Fruit fly (Drosophila melanogaster) whole organism, pupa: ENCODE measurements around the gene Prosalpha6T.
A peak's percentile ranks its signal among the peaks of the same experiment; 100 is the strongest.

ENCODE experiments used
- CG15710 ChIP-seq: fragments of 200-800 bp; sonication (Bioruptor generic); optimal IDR thresholded peaks from 2 replicates; lab custom pipeline; 2018; ENCODE audit warnings: missing biosample characterization, mild to moderate bottlenecking, missing genetic modification characterization, moderate library complexity
- CG8159 ChIP-seq: fragments of 200-800 bp; sonication (Bioruptor generic); optimal IDR thresholded peaks from 3 replicates; lab custom pipeline; 2018; ENCODE audit warnings: missing biosample characterization, mild to moderate bottlenecking, missing genetic modification characterization, moderate library complexity
- rn ChIP-seq: fragments of 200-800 bp; sonication (Bioruptor generic); IDR thresholded peaks from 2 replicates; pipeline ENCODE4 v1.3.6; 2022; ENCODE audit warnings: missing biosample characterization, missing genetic modification characterization

dm6 chr2L:13251167-13251566 is 19.3 kb downstream of the Prosalpha6T start:
- TF ChIP-seq rn (no peak), CG15710 (tag; lab: Kevin White, UChicago) (peak; percentile 31), CG8159 (tag; lab: Kevin White, UChicago) (peak; percentile 33)
